Fruit fly (Drosophila melanogaster) whole organism, embryonic: ENCODE data around the gene CG6149.

Experiments
- CG10431 ChIP-seq: fragments of 200-800 bp; sonication (Bioruptor generic); optimal IDR thresholded peaks from 3 replicates; lab custom pipeline; 2018; ENCODE audit warnings: missing biosample characterization, mild to moderate bottlenecking, missing genetic modification characterization
- CG11504 ChIP-seq: fragments of 200-800 bp; sonication (Bioruptor generic); optimal IDR thresholded peaks from 3 replicates; lab custom pipeline; 2019; ENCODE audit warnings: missing biosample characterization, mild to moderate bottlenecking, missing genetic modification characterization, moderate library complexity
- CG11695 ChIP-seq: fragments of 200-800 bp; sonication (Bioruptor generic); IDR thresholded peaks from 3 replicates; pipeline ENCODE4 v1.3.6; 2022; ENCODE audit warnings: missing biosample characterization, missing genetic modification characterization
- CG1233 ChIP-seq: fragments of 200-800 bp; sonication (Bioruptor generic); optimal IDR thresholded peaks from 4 replicates; lab custom pipeline; 2018; ENCODE audit warnings: missing biosample characterization, mild to moderate bottlenecking, missing genetic modification characterization
- CG12391 ChIP-seq: fragments of 200-800 bp; sonication (Bioruptor generic); optimal IDR thresholded peaks from 3 replicates; lab custom pipeline; 2018; ENCODE audit warnings: missing biosample characterization, mild to moderate bottlenecking, missing genetic modification characterization, moderate library complexity
- CG12659 ChIP-seq: fragments of 200-800 bp; sonication (Bioruptor generic); optimal IDR thresholded peaks from 3 replicates; lab custom pipeline; 2017; ENCODE audit warnings: mild to moderate bottlenecking, missing biosample characterization, missing genetic modification reagents, missing genetic modification characterization
- CG13123 ChIP-seq: fragments of 200-800 bp; sonication (Bioruptor generic); optimal IDR thresholded peaks from 2 replicates; lab custom pipeline; 2016; ENCODE audit warnings: missing biosample characterization, missing genetic modification characterization
- CG15269 ChIP-seq: fragments of 200-800 bp; sonication (Bioruptor generic); optimal IDR thresholded peaks from 2 replicates; lab custom pipeline; 2018; ENCODE audit warnings: missing biosample characterization, mild to moderate bottlenecking, missing genetic modification characterization, moderate library complexity
- CG15601 ChIP-seq: fragments of 200-800 bp; sonication (Bioruptor generic); optimal IDR thresholded peaks from 3 replicates; lab custom pipeline; 2019; ENCODE audit warnings: missing biosample characterization, mild to moderate bottlenecking, missing genetic modification characterization, moderate library complexity
- CG17385 ChIP-seq: fragments of 200-800 bp; sonication (Bioruptor generic); optimal IDR thresholded peaks from 3 replicates; lab custom pipeline; 2018; ENCODE audit warnings: missing biosample characterization, mild to moderate bottlenecking, missing genetic modification characterization
- CG17829 ChIP-seq: fragments of 200-800 bp; optimal IDR thresholded peaks from 2 replicates; lab custom pipeline; 2019; ENCODE audit warnings: missing biosample characterization, mild to moderate bottlenecking, missing genetic modification characterization, moderate library complexity
- CG18262 ChIP-seq: fragments of 200-800 bp; optimal IDR thresholded peaks from 3 replicates; lab custom pipeline; 2019; ENCODE audit warnings: missing biosample characterization, mild to moderate bottlenecking, missing genetic modification characterization, moderate library complexity
- CG18599 ChIP-seq: fragments of 200-800 bp; sonication (Bioruptor generic); optimal IDR thresholded peaks from 3 replicates; lab custom pipeline; 2017; ENCODE audit warnings: missing biosample characterization, missing genetic modification characterization, mild to moderate bottlenecking, moderate library complexity, missing genetic modification reagents
- CG2678 ChIP-seq: fragments of 200-800 bp; sonication (Bioruptor generic); optimal IDR thresholded peaks from 3 replicates; lab custom pipeline; 2019; ENCODE audit warnings: missing biosample characterization, mild to moderate bottlenecking, missing genetic modification characterization, moderate library complexity
- CG2712 ChIP-seq: fragments of 200-800 bp; optimal IDR thresholded peaks from 3 replicates; lab custom pipeline; 2019; ENCODE audit warnings: missing biosample characterization, mild to moderate bottlenecking, missing genetic modification characterization, moderate library complexity
- CG3281 ChIP-seq: fragments of 200-800 bp; sonication (Bioruptor generic); optimal IDR thresholded peaks from 3 replicates; lab custom pipeline; 2017; ENCODE audit warnings: missing biosample characterization, mild to moderate bottlenecking, missing genetic modification characterization
- CG4424 ChIP-seq: fragments of 200-800 bp; sonication (Bioruptor generic); optimal IDR thresholded peaks from 3 replicates; lab custom pipeline; 2016; ENCODE audit warnings: missing biosample characterization, missing genetic modification characterization
- CG6272 ChIP-seq: fragments of 200-800 bp; sonication (Bioruptor generic); IDR thresholded peaks from 2 replicates; pipeline ENCODE4 v1.3.6; 2022; ENCODE audit warnings: missing biosample characterization, missing genetic modification characterization
- CG6813 ChIP-seq: fragments of 200-800 bp; sonication (Bioruptor generic); optimal IDR thresholded peaks from 2 replicates; lab custom pipeline; 2017; ENCODE audit warnings: missing biosample characterization, missing genetic modification characterization, mild to moderate bottlenecking, moderate library complexity, missing genetic modification reagents
- CG8388 ChIP-seq: fragments of 200-800 bp; sonication (Bioruptor generic); optimal IDR thresholded peaks from 2 replicates; lab custom pipeline; 2019; ENCODE audit warnings: missing biosample characterization, mild to moderate bottlenecking, missing genetic modification characterization, moderate library complexity
- CG9609 ChIP-seq: fragments of 200-800 bp; sonication (Bioruptor generic); optimal IDR thresholded peaks from 3 replicates; lab custom pipeline; 2016; ENCODE audit warnings: missing biosample characterization, missing genetic modification characterization
- CoRest ChIP-seq: fragments of 200-800 bp; sonication (Bioruptor generic); optimal IDR thresholded peaks from 3 replicates; lab custom pipeline; 2018; ENCODE audit warnings: missing biosample characterization, mild to moderate bottlenecking, missing genetic modification characterization, moderate library complexity
- D ChIP-seq, 2 experiments: fragments of 200-800 bp in 1 of 2; fragments of >200 bp in 1 of 2; sonication (Bioruptor generic) in 1 of 2; optimal IDR thresholded peaks; 2 replicates in 1 of 2; 3 replicates in 1 of 2; lab custom pipeline; 2017; ENCODE audit warnings: mild to moderate bottlenecking in 1 of 2, missing biosample characterization in 1 of 2, missing genetic modification characterization in 1 of 2, missing genetic modification reagents in 1 of 2
- Deaf1 ChIP-seq: fragments of 200-800 bp; optimal IDR thresholded peaks from 3 replicates; lab custom pipeline; 2019; ENCODE audit warnings: missing biosample characterization, mild to moderate bottlenecking, missing genetic modification characterization, moderate library complexity
- Ets65A ChIP-seq: fragments of 200-800 bp; sonication (Bioruptor generic); peaks from one replicate; lab custom pipeline; 2016; ENCODE audit warnings: missing biosample characterization, missing genetic modification characterization
- Fer1 ChIP-seq: fragments of 200-800 bp; sonication (Bioruptor generic); optimal IDR thresholded peaks from 2 replicates; lab custom pipeline; 2017; ENCODE audit warnings: missing biosample characterization, mild to moderate bottlenecking, missing genetic modification characterization
- Hr51 ChIP-seq, 2 experiments: fragments of 200-800 bp; sonication (Bioruptor generic); optimal IDR thresholded peaks; 2 replicates in 1 of 2; 3 replicates in 1 of 2; lab custom pipeline; 2016 to 2018; ENCODE audit warnings: missing biosample characterization in 2 of 2, missing genetic modification characterization in 2 of 2, mild to moderate bottlenecking in 1 of 2, moderate library complexity in 1 of 2
- Nf-YC ChIP-seq: fragments of 200-800 bp; optimal IDR thresholded peaks from 3 replicates; lab custom pipeline; 2019; ENCODE audit warnings: missing biosample characterization, mild to moderate bottlenecking, missing genetic modification characterization, moderate library complexity
- PHDP ChIP-seq: fragments of 200-800 bp; sonication (Bioruptor generic); optimal IDR thresholded peaks from 3 replicates; lab custom pipeline; 2018; ENCODE audit warnings: missing biosample characterization, mild to moderate bottlenecking, missing genetic modification characterization, moderate library complexity
- Ptx1 ChIP-seq: fragments of 200-800 bp; sonication (Bioruptor generic); IDR thresholded peaks from 2 replicates; pipeline ENCODE4 v1.3.6; 2022; ENCODE audit warnings: missing biosample characterization, missing genetic modification characterization
- Sox100B ChIP-seq: fragments of 200-800 bp; sonication (Bioruptor generic); optimal IDR thresholded peaks from 3 replicates; lab custom pipeline; 2018; ENCODE audit warnings: missing biosample characterization, mild to moderate bottlenecking, missing genetic modification characterization
- Ssrp ChIP-seq: fragments of 200-800 bp; sonication (Bioruptor generic); optimal IDR thresholded peaks from 2 replicates; lab custom pipeline; 2018; ENCODE audit warnings: missing biosample characterization, mild to moderate bottlenecking, missing genetic modification characterization, moderate library complexity
- Xrp1 ChIP-seq: fragments of 200-800 bp; sonication (Bioruptor generic); IDR thresholded peaks from 2 replicates; pipeline ENCODE4 v1.3.6; 2022; ENCODE audit warnings: missing biosample characterization, missing genetic modification characterization
- bcd ChIP-seq: fragments of 200-800 bp; sonication (Bioruptor generic); optimal IDR thresholded peaks from 2 replicates; lab custom pipeline; 2017; ENCODE audit warnings: missing biosample characterization, mild to moderate bottlenecking, missing genetic modification characterization
- cwo ChIP-seq: fragments of 200-800 bp; sonication (Bioruptor generic); optimal IDR thresholded peaks from 3 replicates; lab custom pipeline; 2017; ENCODE audit warnings: missing biosample characterization, missing genetic modification characterization, mild to moderate bottlenecking, moderate library complexity, missing genetic modification reagents
- dmrt99B ChIP-seq: fragments of 200-800 bp; sonication (Bioruptor generic); optimal IDR thresholded peaks from 2 replicates; lab custom pipeline; 2018; ENCODE audit warnings: missing biosample characterization, mild to moderate bottlenecking, missing genetic modification characterization, moderate library complexity
- fd96Cb ChIP-seq: fragments of 200-800 bp; sonication (Bioruptor generic); optimal IDR thresholded peaks from 2 replicates; lab custom pipeline; 2018; ENCODE audit warnings: missing biosample characterization, mild to moderate bottlenecking, missing genetic modification characterization, moderate library complexity
- gcm ChIP-seq: fragments of 200-800 bp; sonication (Bioruptor generic); optimal IDR thresholded peaks from 2 replicates; lab custom pipeline; 2019; ENCODE audit warnings: missing biosample characterization, mild to moderate bottlenecking, missing genetic modification characterization, moderate library complexity
- gem ChIP-seq: fragments of 200-800 bp; sonication (Bioruptor generic); optimal IDR thresholded peaks from 2 replicates; lab custom pipeline; 2019; ENCODE audit warnings: missing biosample characterization, mild to moderate bottlenecking, missing genetic modification characterization, moderate library complexity
- grau ChIP-seq: fragments of 200-800 bp; optimal IDR thresholded peaks from 3 replicates; lab custom pipeline; 2019; ENCODE audit warnings: missing biosample characterization, mild to moderate bottlenecking, missing genetic modification characterization, moderate library complexity
- nau ChIP-seq: fragments of 200-800 bp; sonication (Bioruptor generic); optimal IDR thresholded peaks from 3 replicates; lab custom pipeline; 2017; ENCODE audit warnings: missing biosample characterization, mild to moderate bottlenecking, missing genetic modification characterization, missing genetic modification reagents
- nmo ChIP-seq: fragments of 200-800 bp; sonication (Bioruptor generic); optimal IDR thresholded peaks from 2 replicates; lab custom pipeline; 2018; ENCODE audit warnings: missing biosample characterization, mild to moderate bottlenecking, missing genetic modification characterization, moderate library complexity
- phol ChIP-seq: fragments of 200-800 bp; sonication (Bioruptor generic); optimal IDR thresholded peaks from 3 replicates; lab custom pipeline; 2018; ENCODE audit warnings: missing biosample characterization, mild to moderate bottlenecking, missing genetic modification characterization, moderate library complexity
- sd ChIP-seq: fragments of 200-800 bp; sonication (Bioruptor generic); optimal IDR thresholded peaks from 3 replicates; lab custom pipeline; 2018; ENCODE audit warnings: missing biosample characterization, mild to moderate bottlenecking, missing genetic modification characterization, moderate library complexity
- ssp ChIP-seq: fragments of 200-800 bp; sonication (Bioruptor generic); IDR thresholded peaks from 2 replicates; pipeline ENCODE4 v1.3.6; 2022; ENCODE audit warnings: missing biosample characterization, missing genetic modification characterization
- tap ChIP-seq: fragments of 200-800 bp; optimal IDR thresholded peaks from 3 replicates; lab custom pipeline; 2019; ENCODE audit warnings: missing biosample characterization, mild to moderate bottlenecking, missing genetic modification characterization, moderate library complexity
- tin ChIP-seq: fragments of 200-800 bp; sonication (Bioruptor generic); optimal IDR thresholded peaks from 3 replicates; lab custom pipeline; 2016; ENCODE audit warnings: missing biosample characterization, missing genetic modification characterization
- unpg ChIP-seq: fragments of 200-800 bp; sonication (Bioruptor generic); optimal IDR thresholded peaks from 3 replicates; lab custom pipeline; 2018; ENCODE audit warnings: missing biosample characterization, mild to moderate bottlenecking, missing genetic modification characterization, moderate library complexity

The CG6149 gene

dm6 chr3L:11466985-11467384 lies 31.7 kb upstream of the CG6149 start (continued):
- TF ChIP-seq Fer1 (GFP tag; lab: Kevin White, UChicago) (peak; percentile 43), unpg (GFP tag; lab: Kevin White, UChicago) (peak; percentile 12), CG2712 (tag; lab: Kevin White, UChicago) (peak; percentile 67), CG9609 (GFP tag; lab: Kevin White, UChicago) (no peak), Hr51 (GFP tag; optimal IDR thresholded peaks at IDR 0.05; lab: Kevin White, UChicago) (peak in 1 of 2 experiments; percentile 68), Sox100B (GFP tag; lab: Kevin White, UChicago) (peak; percentile 58), CG6813 (GFP tag; lab: Kevin White, UChicago) (no peak), dmrt99B (tag; lab: Kevin White, UChicago) (peak; percentile 55), CoRest (tag; lab: Kevin White, UChicago) (peak; percentile 53), CG4424 (GFP tag; lab: Kevin White, UChicago) (peak; percentile 0), gem (tag; lab: Kevin White, UChicago) (peak; percentile 76), Ets65A (peak; percentile 46), Ssrp (tag; lab: Kevin White, UChicago) (peak; percentile 27), fd96Cb (tag; lab: Kevin White, UChicago) (peak; percentile 17), CG15601 (tag; lab: Kevin White, UChicago) (peak; percentile 19), gcm (GFP tag; lab: Kevin White, UChicago) (peak; percentile 18), CG10431 (no peak), CG2678 (tag; lab: Kevin White, UChicago) (peak; percentile 71), bcd (GFP tag; lab: Kevin White, UChicago) (peak; percentile 12), CG1233 (GFP tag; lab: Kevin White, UChicago) (peak; percentile 3), Ptx1 (GFP tag; lab: Robert Waterston, UW) (0 out of 2 replicates have a peak, but pooled peaks have one; percentile 22), tin (GFP tag; lab: Kevin White, UChicago) (peak; percentile 21), CG12391 (peak; percentile 37), CG11504 (peak; percentile 72), CG18599 (GFP tag; lab: Kevin White, UChicago) (peak; percentile 49), CG6272 (GFP tag; lab: Robert Waterston, UW) (no peak), ssp (GFP tag; lab: Robert Waterston, UW) (0 out of 2 replicates have a peak, but pooled peaks have one; percentile 16), phol (tag; lab: Kevin White, UChicago) (peak; percentile 45), CG3281 (GFP tag; lab: Kevin White, UChicago) (peak; percentile 23), sd (tag; lab: Kevin White, UChicago) (no peak), CG8388 (peak; percentile 30), D (optimal IDR thresholded peaks at IDR 0.05; lab: Kevin White, UChicago) (no peak), D (GFP tag; optimal IDR thresholded peaks at IDR 0.05; lab: Kevin White, UChicago) (peak; percentile 23), cwo (peak; percentile 14), CG17829 (tag; lab: Kevin White, UChicago) (peak; percentile 43), CG11695 (GFP tag; lab: Robert Waterston, UW) (0 out of 3 replicates have a peak, but pooled peaks have one; percentile 25), CG18262 (tag; lab: Kevin White, UChicago) (peak; percentile 66), Nf-YC (no peak), Xrp1 (GFP tag; lab: Robert Waterston, UW) (0 out of 2 replicates have a peak, but pooled peaks have one; percentile 15), PHDP (tag; lab: Kevin White, UChicago) (peak; percentile 45), grau (tag; lab: Kevin White, UChicago) (peak; percentile 62), tap (tag; lab: Kevin White, UChicago) (peak; percentile 21), nau (GFP tag; lab: Kevin White, UChicago) (no peak), nmo (GFP tag; lab: Kevin White, UChicago) (peak; percentile 53), CG15269 (tag; lab: Kevin White, UChicago) (peak; percentile 41), CG17385 (GFP tag; lab: Kevin White, UChicago) (peak; percentile 27), Deaf1 (tag; lab: Kevin White, UChicago) (peak; percentile 39), CG13123 (GFP tag; lab: Kevin White, UChicago) (no peak), CG12659 (peak; percentile 21)
